Fruit fly (Drosophila melanogaster) whole organism, pupa: Measurements from ENCODE around the gene Npc2c.

Experiments used
- CG10348 ChIP-seq: fragments of 200-800 bp; sonication (Bioruptor generic); IDR thresholded peaks from 2 replicates; pipeline ENCODE4 v1.3.6; 2022; ENCODE audit warnings: missing biosample characterization, missing genetic modification characterization
- CG12605 ChIP-seq: fragments of 200-800 bp; sonication (Bioruptor generic); IDR thresholded peaks from 2 replicates; pipeline ENCODE4 v1.3.6; 2022; ENCODE audit warnings: missing biosample characterization, missing genetic modification characterization
- CG13204 ChIP-seq: fragments of 200-800 bp; sonication (Bioruptor generic); optimal IDR thresholded peaks from 2 replicates; lab custom pipeline; 2018; ENCODE audit warnings: missing biosample characterization, mild to moderate bottlenecking, missing genetic modification characterization, moderate library complexity
- CG14655 ChIP-seq: fragments of 200-800 bp; sonication (Bioruptor generic); optimal IDR thresholded peaks from 3 replicates; lab custom pipeline; 2017; ENCODE audit warnings: mild to moderate bottlenecking, missing biosample characterization, missing genetic modification reagents, missing genetic modification characterization
- CG15710 ChIP-seq: fragments of 200-800 bp; sonication (Bioruptor generic); optimal IDR thresholded peaks from 2 replicates; lab custom pipeline; 2018; ENCODE audit warnings: missing biosample characterization, mild to moderate bottlenecking, missing genetic modification characterization, moderate library complexity
- CG17806 ChIP-seq: fragments of 200-800 bp; sonication (Bioruptor generic); optimal IDR thresholded peaks from 2 replicates; lab custom pipeline; 2018; ENCODE audit warnings: missing biosample characterization, mild to moderate bottlenecking, missing genetic modification characterization, moderate library complexity
- CG32121 ChIP-seq: fragments of 200-800 bp; sonication (Bioruptor generic); IDR thresholded peaks from 2 replicates; pipeline ENCODE4 v1.3.6; 2022; ENCODE audit warnings: missing biosample characterization, missing genetic modification characterization
- CG34367 ChIP-seq: fragments of 200-800 bp; sonication (Bioruptor generic); optimal IDR thresholded peaks from 2 replicates; lab custom pipeline; 2018; ENCODE audit warnings: missing biosample characterization, mild to moderate bottlenecking, missing genetic modification characterization
- CG4496 ChIP-seq: fragments of 200-800 bp; sonication (Bioruptor generic); IDR thresholded peaks from 3 replicates; pipeline ENCODE4 v1.3.6; 2022; ENCODE audit warnings: missing biosample characterization, missing genetic modification characterization
- CG8159 ChIP-seq: fragments of 200-800 bp; sonication (Bioruptor generic); optimal IDR thresholded peaks from 3 replicates; lab custom pipeline; 2018; ENCODE audit warnings: missing biosample characterization, mild to moderate bottlenecking, missing genetic modification characterization, moderate library complexity
- CG8301 ChIP-seq: fragments of 200-800 bp; sonication (Bioruptor generic); optimal IDR thresholded peaks from 2 replicates; lab custom pipeline; 2018; ENCODE audit warnings: missing biosample characterization, mild to moderate bottlenecking, missing genetic modification characterization
- CG9948 ChIP-seq: fragments of 200-800 bp; sonication (Bioruptor generic); optimal IDR thresholded peaks from 2 replicates; lab custom pipeline; 2018; ENCODE audit warnings: missing biosample characterization, mild to moderate bottlenecking, missing genetic modification characterization, moderate library complexity
- D1 ChIP-seq: fragments of 200-800 bp; sonication (Bioruptor generic); optimal IDR thresholded peaks from 2 replicates; lab custom pipeline; 2018; ENCODE audit warnings: missing biosample characterization, mild to moderate bottlenecking, missing genetic modification characterization, moderate library complexity
- EcR ChIP-seq: fragments of 200-800 bp; sonication (Bioruptor generic); optimal IDR thresholded peaks from 3 replicates; lab custom pipeline; 2019; ENCODE audit warnings: missing biosample characterization, missing genetic modification characterization, mild to moderate bottlenecking, moderate library complexity, missing genetic modification reagents
- Ets98B ChIP-seq: fragments of 200-800 bp; sonication (Bioruptor generic); IDR thresholded peaks from 2 replicates; pipeline ENCODE4 v1.3.6; 2022; ENCODE audit warnings: missing biosample characterization, missing genetic modification characterization
- Pif1A ChIP-seq: fragments of 200-800 bp; sonication (Bioruptor generic); optimal IDR thresholded peaks from 3 replicates; lab custom pipeline; 2016; ENCODE audit warnings: missing biosample characterization, missing genetic modification characterization
- Pif1B ChIP-seq: fragments of 200-800 bp; sonication (Bioruptor generic); optimal IDR thresholded peaks from 3 replicates; lab custom pipeline; 2016; ENCODE audit warnings: missing biosample characterization, missing genetic modification characterization
- Snoo ChIP-seq: fragments of 200-800 bp; sonication (Bioruptor generic); optimal IDR thresholded peaks from 3 replicates; lab custom pipeline; 2017; ENCODE audit warnings: missing biosample characterization, mild to moderate bottlenecking, missing genetic modification characterization, inconsistent platforms
- fd96Ca ChIP-seq: fragments of 200-800 bp; sonication (Bioruptor generic); IDR thresholded peaks from 3 replicates; pipeline ENCODE4 v1.3.6; 2022; ENCODE audit warnings: missing biosample characterization, missing genetic modification characterization
- gl ChIP-seq: fragments of 200-800 bp; sonication (Bioruptor generic); optimal IDR thresholded peaks from 2 replicates; lab custom pipeline; 2018; ENCODE audit warnings: missing biosample characterization, mild to moderate bottlenecking, missing genetic modification characterization
- rn ChIP-seq: fragments of 200-800 bp; sonication (Bioruptor generic); IDR thresholded peaks from 2 replicates; pipeline ENCODE4 v1.3.6; 2022; ENCODE audit warnings: missing biosample characterization, missing genetic modification characterization

The Npc2c gene

dm6 chr3R:10048035-10048774, 11.8 kb upstream of the Npc2c start:
- TF ChIP-seq gl = no peak
- TF ChIP-seq CG17806 (tag; lab: Kevin White, UChicago) = peak; percentile 54
- TF ChIP-seq CG13204 (GFP tag; lab: Kevin White, UChicago) = no peak
- TF ChIP-seq CG12605 (GFP tag; lab: Robert Waterston, UW) = no peak
- TF ChIP-seq CG14655 (GFP tag; lab: Kevin White, UChicago) = no peak
- peak; percentile 29 for TF ChIP-seq CG34367
- no peak for TF ChIP-seq EcR (GFP tag; lab: Kevin White, UChicago)
- TF ChIP-seq D1 (tag; lab: Kevin White, UChicago) = no peak
- no peak for TF ChIP-seq fd96Ca (GFP tag; lab: Robert Waterston, UW)
- no peak for TF ChIP-seq Pif1A (GFP tag; lab: Kevin White, UChicago)
- TF ChIP-seq CG8159 (tag; lab: Kevin White, UChicago) = peak; percentile 64
- TF ChIP-seq Ets98B = no peak
- TF ChIP-seq Snoo (tag; lab: Kevin White, UChicago) = peak; percentile 62
- TF ChIP-seq Pif1B (GFP tag; lab: Kevin White, UChicago) = no peak
- TF ChIP-seq CG32121 (GFP tag; lab: Robert Waterston, UW) = no peak
- TF ChIP-seq CG9948 (tag; lab: Kevin White, UChicago) = peak; percentile 44
- peak; percentile 58 for TF ChIP-seq CG8301 (tag; lab: Kevin White, UChicago)
- no peak for TF ChIP-seq CG10348 (GFP tag; lab: Robert Waterston, UW)
- peak; percentile 61 for TF ChIP-seq CG15710 (tag; lab: Kevin White, UChicago)
- no peak for TF ChIP-seq rn
- no peak for TF ChIP-seq CG4496 (GFP tag; lab: Robert Waterston, UW)

dm6 chr3R:10048775-10048841, 11.4 kb upstream of the Npc2c start, which contains the start of gene CG12811:
Gene CG12811, minus strand, starts transcription at chr3R:10048797.
- TF ChIP-seq gl (no peak), CG9948 (tag; lab: Kevin White, UChicago) (no peak), CG10348 (GFP tag; lab: Robert Waterston, UW) (no peak), CG32121 (GFP tag; lab: Robert Waterston, UW) (no peak), Pif1B (GFP tag; lab: Kevin White, UChicago) (no peak), CG17806 (tag; lab: Kevin White, UChicago) (no peak), D1 (tag; lab: Kevin White, UChicago) (no peak), EcR (GFP tag; lab: Kevin White, UChicago) (no peak), CG8159 (tag; lab: Kevin White, UChicago) (no peak)

- TF ChIP-seq fd96Ca (GFP tag; lab: Robert Waterston, UW) (no peak), CG9948 (tag; lab: Kevin White, UChicago) (peak; percentile 27), gl (no peak), CG34367 (peak; percentile 22)
Measured at dm6 chr3R:10048842-10049527, 11.1 kb upstream of the Npc2c start, which contains the start of gene ohgt. Gene ohgt, plus strand, starts transcription at chr3R:10049199.

- TF ChIP-seq CG10348 (GFP tag; lab: Robert Waterston, UW) = no peak
- no peak for TF ChIP-seq rn
- TF ChIP-seq CG9948 (tag; lab: Kevin White, UChicago) = no peak
- no peak for TF ChIP-seq CG8301 (tag; lab: Kevin White, UChicago)
- no peak for TF ChIP-seq CG4496 (GFP tag; lab: Robert Waterston, UW)
- no peak for TF ChIP-seq Pif1A (GFP tag; lab: Kevin White, UChicago)
- TF ChIP-seq CG15710 (tag; lab: Kevin White, UChicago) = no peak
- TF ChIP-seq CG34367 = no peak
- TF ChIP-seq gl = no peak
- no peak for TF ChIP-seq CG32121 (GFP tag; lab: Robert Waterston, UW)
- TF ChIP-seq EcR (GFP tag; lab: Kevin White, UChicago) = no peak
- TF ChIP-seq CG12605 (GFP tag; lab: Robert Waterston, UW) = no peak
- no peak for TF ChIP-seq Ets98B
- no peak for TF ChIP-seq CG13204 (GFP tag; lab: Kevin White, UChicago)
- no peak for TF ChIP-seq fd96Ca (GFP tag; lab: Robert Waterston, UW)
- TF ChIP-seq CG17806 (tag; lab: Kevin White, UChicago) = no peak
Measured at dm6 chr3R:10052695-10053382, 7.2 kb upstream of the Npc2c start, which contains the start of the genes Fancl and Npc2e. Gene Fancl, minus strand, starts transcription at chr3R:10052869. Gene Npc2e, plus strand, starts transcription at chr3R:10053332.

dm6 chr3R:10053559-10053958, 6.5 kb upstream of the Npc2c start:
- no peak for TF ChIP-seq rn
- no peak for TF ChIP-seq CG12605 (GFP tag; lab: Robert Waterston, UW)
- TF ChIP-seq CG14655 (GFP tag; lab: Kevin White, UChicago) = no peak
- no peak for TF ChIP-seq CG10348 (GFP tag; lab: Robert Waterston, UW)
- no peak for TF ChIP-seq CG17806 (tag; lab: Kevin White, UChicago)
- no peak for TF ChIP-seq CG9948 (tag; lab: Kevin White, UChicago)
- TF ChIP-seq CG4496 (GFP tag; lab: Robert Waterston, UW) = no peak
- TF ChIP-seq CG34367 = no peak
- TF ChIP-seq EcR (GFP tag; lab: Kevin White, UChicago) = no peak
- no peak for TF ChIP-seq Pif1A (GFP tag; lab: Kevin White, UChicago)
- no peak for TF ChIP-seq Ets98B
- no peak for TF ChIP-seq CG8159 (tag; lab: Kevin White, UChicago)
- no peak for TF ChIP-seq CG8301 (tag; lab: Kevin White, UChicago)
- TF ChIP-seq D1 (tag; lab: Kevin White, UChicago) = no peak
